Fruit fly (Drosophila melanogaster): ENCODE measurements around the gene trh.
A peak's percentile ranks its signal among the peaks of the same experiment; 100 is the strongest.

trh gene

dm6 chr3L:378072-378423, 14.4 kb downstream of the trh start (continued):
- TF ChIP-seq Gug (GFP tag; IDR thresholded peaks at IDR 0.05), result no peak
- no peak for TF ChIP-seq salm (tag; optimal IDR thresholded peaks at IDR 0.05)
- no peak for TF ChIP-seq CG3847 (GFP tag; IDR thresholded peaks at IDR 0.05)
- no peak for TF ChIP-seq MBD-R2 (GFP tag; IDR thresholded peaks at IDR 0.05)
- no peak for TF ChIP-seq CG16863 (GFP tag; optimal IDR thresholded peaks at IDR 0.05)
- no peak for TF ChIP-seq Tbp (GFP tag; optimal IDR thresholded peaks at IDR 0.05)
- TF ChIP-seq CG10979 (tag; optimal IDR thresholded peaks at IDR 0.05), result no peak
- TF ChIP-seq CG14014 (GFP tag; IDR thresholded peaks at IDR 0.05), result no peak
- no peak for TF ChIP-seq stwl (tag; optimal IDR thresholded peaks at IDR 0.05)
- no peak for TF ChIP-seq Dp (GFP tag; optimal IDR thresholded peaks at IDR 0.05)
- TF ChIP-seq CG31441 (GFP tag; IDR thresholded peaks at IDR 0.05), result no peak
- TF ChIP-seq gce (GFP tag; IDR thresholded peaks at IDR 0.05), result no peak
- no peak for TF ChIP-seq CG14710 (tag; optimal IDR thresholded peaks at IDR 0.05)
- no peak for TF ChIP-seq CG4404 (GFP tag; IDR thresholded peaks at IDR 0.05)
- no peak for TF ChIP-seq Lhr (GFP tag; optimal IDR thresholded peaks at IDR 0.05)
- no peak for TF ChIP-seq Lpt (GFP tag; optimal IDR thresholded peaks at IDR 0.05)
- peak in 1 of 3 experiments; percentile 9 for TF ChIP-seq Stat92E (GFP tag; optimal IDR thresholded peaks at IDR 0.05)
- TF ChIP-seq HLHmδ (GFP tag; optimal IDR thresholded peaks at IDR 0.05), result no peak
- TF ChIP-seq MTF-1 (GFP tag; optimal IDR thresholded peaks at IDR 0.05; ENCODE audit: borderline replicate concordance), result no peak
- no peak for TF ChIP-seq aop (GFP tag; IDR thresholded peaks at IDR 0.05)
- no peak for TF ChIP-seq CG4617 (GFP tag; optimal IDR thresholded peaks at IDR 0.05; ENCODE audit: borderline replicate concordance)
- TF ChIP-seq CG15696 (tag; optimal IDR thresholded peaks at IDR 0.05), result no peak
- peak; percentile 33; the same call in 1 of the 2 replicates for TF ChIP-seq CG32767 (GFP tag; IDR thresholded peaks at IDR 0.05)
- TF ChIP-seq cad (GFP tag; optimal IDR thresholded peaks at IDR 0.05), result peak; percentile 52
- no peak for TF ChIP-seq lbe (GFP tag; optimal IDR thresholded peaks at IDR 0.05)
- TF ChIP-seq Spps (tag; optimal IDR thresholded peaks at IDR 0.05), result no peak
- TF ChIP-seq ken (GFP tag; IDR thresholded peaks at IDR 0.05), result no peak
- TF ChIP-seq esg (GFP tag; conservative IDR thresholded peaks at IDR 0.05), result no peak
- TF ChIP-seq Hsf (GFP tag; optimal IDR thresholded peaks at IDR 0.05), result no peak
- TF ChIP-seq HLH4C (GFP tag; IDR thresholded peaks at IDR 0.05; ENCODE audit: partially characterized antibody), result peak; percentile 65; the same call in 2 of the 3 replicates
- TF ChIP-seq CG10147 (GFP tag; optimal IDR thresholded peaks at IDR 0.05), result no peak
- peak; percentile 98 for TF ChIP-seq cg (GFP tag; optimal IDR thresholded peaks at IDR 0.05)
- no peak for TF ChIP-seq lmd (GFP tag; IDR thresholded peaks at IDR 0.05)
- TF ChIP-seq fd102C (GFP tag; optimal IDR thresholded peaks at IDR 0.05), result no peak
- TF ChIP-seq CG6854 (GFP tag; optimal IDR thresholded peaks at IDR 0.05), result no peak
- TF ChIP-seq CG7357 (GFP tag; IDR thresholded peaks at IDR 0.05), result no peak
- TF ChIP-seq CG3281 (GFP tag; optimal IDR thresholded peaks at IDR 0.05), result no peak
- TF ChIP-seq CG31365 (tag; optimal IDR thresholded peaks at IDR 0.05), result no peak
- TF ChIP-seq ro (GFP tag; IDR thresholded peaks at IDR 0.05), result no peak
- TF ChIP-seq CG6813 (GFP tag; optimal IDR thresholded peaks at IDR 0.05), result no peak
- no peak for TF ChIP-seq CG4854 (GFP tag; optimal IDR thresholded peaks at IDR 0.05)
- no peak for TF ChIP-seq CG12299 (tag; optimal IDR thresholded peaks at IDR 0.05)
- TF ChIP-seq CG8290 (GFP tag; optimal IDR thresholded peaks at IDR 0.05), result no peak
- no peak for TF ChIP-seq CG8290 (tag; optimal IDR thresholded peaks at IDR 0.05)
- no peak for TF ChIP-seq CG8281 (tag; optimal IDR thresholded peaks at IDR 0.05)
- TF ChIP-seq CG30431 (GFP tag; optimal IDR thresholded peaks at IDR 0.05), result no peak
- no peak for TF ChIP-seq Meics (GFP tag; optimal IDR thresholded peaks at IDR 0.05)
- TF ChIP-seq CG11560 (tag; IDR thresholded peaks at IDR 0.05), result no peak
- no peak for TF ChIP-seq Eip74EF (GFP tag; optimal IDR thresholded peaks at IDR 0.05)
- no peak for TF ChIP-seq Med (GFP tag)
- no peak for TF ChIP-seq CG6254 (GFP tag; optimal IDR thresholded peaks at IDR 0.05)
- no peak for TF ChIP-seq en (GFP tag; optimal IDR thresholded peaks at IDR 0.05)
